Fruit fly (Drosophila melanogaster): ENCODE measurements around the gene CG3817.
A peak's percentile ranks its signal among the peaks of the same experiment; 100 is the strongest.

CG3817 gene

DNA sequence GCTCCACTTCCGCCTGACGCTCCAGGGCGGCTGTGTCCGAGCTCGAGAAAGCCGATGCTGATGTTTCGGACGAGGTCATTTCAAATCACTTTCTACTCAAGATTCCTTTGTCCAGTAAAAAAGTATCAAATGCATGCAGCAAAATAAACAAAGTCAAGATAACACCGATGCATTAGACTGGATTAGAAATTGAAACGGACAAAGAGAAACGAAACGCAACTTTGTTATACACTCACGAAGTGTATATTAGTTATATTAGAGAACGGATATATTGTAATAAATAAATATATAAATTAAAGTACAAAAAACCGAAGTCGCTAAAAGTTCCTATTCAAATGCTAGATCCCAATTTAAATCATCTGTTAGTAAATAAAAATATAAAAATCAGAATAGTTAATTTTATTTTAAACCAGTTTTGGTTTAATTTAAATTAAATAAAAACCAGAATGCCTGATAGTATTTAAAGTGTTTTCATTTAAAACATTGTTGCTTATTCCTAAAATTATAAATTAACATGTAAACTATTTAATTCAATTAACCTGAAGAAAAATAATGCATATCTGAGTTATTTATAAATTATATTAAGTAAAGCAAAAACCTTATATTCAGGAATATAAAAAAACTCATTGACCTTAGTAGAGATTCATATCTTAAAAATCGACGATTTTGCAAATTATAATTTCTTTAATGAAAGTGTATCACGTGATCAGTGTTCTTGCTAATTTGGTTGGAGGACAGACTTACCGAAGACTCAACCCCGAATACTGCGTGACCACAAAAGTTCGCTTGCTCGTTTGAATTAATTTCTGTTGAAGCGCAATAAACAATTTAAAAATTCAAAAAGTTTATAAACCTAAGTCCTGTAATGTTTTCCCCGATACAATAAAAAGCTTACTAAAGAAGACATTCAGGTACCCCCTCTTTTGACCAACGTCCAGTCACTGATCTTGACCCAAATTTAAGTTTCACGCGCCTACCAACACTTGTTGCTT is 4.5 kb upstream of the CG3817 start, which contains the start of gene Dph2 (continued):
- TF ChIP-seq Eip93F (GFP tag; optimal IDR thresholded peaks at IDR 0.05), result no peak
- TF ChIP-seq lz (GFP tag; optimal IDR thresholded peaks at IDR 0.05), result peak; percentile 35
- peak; percentile 27 for TF ChIP-seq Blimp-1 (GFP tag; optimal IDR thresholded peaks at IDR 0.05)
- TF ChIP-seq Gug (GFP tag; IDR thresholded peaks at IDR 0.05), result peak; percentile 66; the same call in 1 of the 2 replicates
- TF ChIP-seq CG3032 (tag; optimal IDR thresholded peaks at IDR 0.05), result peak; percentile 49
- peak; percentile 42 for TF ChIP-seq esn (GFP tag; optimal IDR thresholded peaks at IDR 0.05)
- TF ChIP-seq svp (GFP tag), result no peak
- no peak for TF ChIP-seq CG6854 (GFP tag; optimal IDR thresholded peaks at IDR 0.05)
- peak; percentile 45 for TF ChIP-seq CG6163 (GFP tag; IDR thresholded peaks at IDR 0.05)
- TF ChIP-seq dac (GFP tag; optimal IDR thresholded peaks at IDR 0.05), result no peak
- TF ChIP-seq CG10631 (GFP tag; optimal IDR thresholded peaks at IDR 0.05), result no peak
- no peak for TF ChIP-seq CG1621 (tag; optimal IDR thresholded peaks at IDR 0.05)
- TF ChIP-seq CG15336 (GFP tag; IDR thresholded peaks at IDR 0.05), result peak; percentile 70; the same call in 1 of the 2 replicates
- TF ChIP-seq CG9139 (GFP tag; optimal IDR thresholded peaks at IDR 0.05), result no peak
- TF ChIP-seq Lpt (GFP tag; optimal IDR thresholded peaks at IDR 0.05), result peak; percentile 29
- TF ChIP-seq fd59A (GFP tag; optimal IDR thresholded peaks at IDR 0.05), result no peak
- TF ChIP-seq Eip75B (GFP tag; optimal IDR thresholded peaks at IDR 0.05), result peak; percentile 86
- TF ChIP-seq fkh (GFP tag; optimal IDR thresholded peaks at IDR 0.05), result no peak
- TF ChIP-seq topi (GFP tag; optimal IDR thresholded peaks at IDR 0.05), result peak; percentile 45
- peak; percentile 17 for TF ChIP-seq Sox15 (GFP tag; optimal IDR thresholded peaks at IDR 0.05)
- peak; percentile 35 for TF ChIP-seq Ets96B (tag; optimal IDR thresholded peaks at IDR 0.05)
- TF ChIP-seq CG8119 (GFP tag; IDR thresholded peaks at IDR 0.05), result peak; percentile 75; the same call in 2 of the 3 replicates
- TF ChIP-seq CG31627 (GFP tag; optimal IDR thresholded peaks at IDR 0.05), result peak; percentile 72
- TF ChIP-seq Ets21C (GFP tag; optimal IDR thresholded peaks at IDR 0.05), result no peak
- peak; percentile 14 for TF ChIP-seq CG8632 (GFP tag; optimal IDR thresholded peaks at IDR 0.05)
- no peak for TF ChIP-seq Hr38 (GFP tag; optimal IDR thresholded peaks at IDR 0.05)
- TF ChIP-seq net (GFP tag; optimal IDR thresholded peaks at IDR 0.05), result no peak
- peak; percentile 92 for TF ChIP-seq eg (GFP tag; IDR thresholded peaks at IDR 0.05)
- TF ChIP-seq Sox14 (GFP tag; optimal IDR thresholded peaks at IDR 0.05), result peak; percentile 61
- TF ChIP-seq CG11294 (GFP tag; IDR thresholded peaks at IDR 0.05), result 0 out of 2 replicates have a peak, but pooled peaks have one; percentile 18
- TF ChIP-seq Met (GFP tag; optimal IDR thresholded peaks at IDR 0.05), result no peak
- TF ChIP-seq CG6276 (GFP tag; optimal IDR thresholded peaks at IDR 0.05), result no peak
- TF ChIP-seq CG7368 (GFP tag; optimal IDR thresholded peaks at IDR 0.05), result no peak
- TF ChIP-seq CG10669 (GFP tag; optimal IDR thresholded peaks at IDR 0.05), result no peak
- TF ChIP-seq CG11902 (GFP tag; optimal IDR thresholded peaks at IDR 0.05), result peak; percentile 37
- TF ChIP-seq CG32006 (GFP tag; optimal IDR thresholded peaks at IDR 0.05), result peak; percentile 35

DNA sequence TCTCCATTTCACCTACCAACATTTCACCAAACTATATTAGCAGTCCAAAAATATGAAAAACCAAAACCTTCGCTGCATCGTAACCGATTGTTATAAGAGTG is 3.9 kb upstream of the CG3817 start, which contains the start of gene CG14860:
CG14860 (plus strand) TSS at position 2 of the 101 bp plus-strand sequence.
- TF ChIP-seq CG8632 (GFP tag; optimal IDR thresholded peaks at IDR 0.05) (no peak), Ets21C (GFP tag; optimal IDR thresholded peaks at IDR 0.05) (no peak), CG8319 (GFP tag; optimal IDR thresholded peaks at IDR 0.05) (no peak), Eip75B (GFP tag; optimal IDR thresholded peaks at IDR 0.05) (no peak), esn (GFP tag; optimal IDR thresholded peaks at IDR 0.05) (no peak)

DNA sequence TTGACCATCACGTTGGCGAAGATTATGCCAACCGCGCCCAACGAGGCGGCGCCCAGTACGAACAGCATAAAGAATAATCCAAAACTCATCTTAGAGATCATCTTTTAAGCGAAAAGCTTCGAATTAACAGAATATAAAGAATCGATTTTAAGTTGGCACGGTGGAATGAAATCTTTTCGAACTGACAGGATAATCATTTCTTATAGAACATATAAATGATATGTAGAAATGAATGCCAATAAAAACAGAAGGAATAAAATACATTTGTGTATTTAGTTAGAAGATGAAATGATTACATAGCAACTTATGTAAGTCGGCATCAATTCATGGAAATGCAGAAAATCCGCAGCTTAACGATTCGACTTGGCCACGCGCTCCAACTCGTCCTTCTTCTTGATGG is 1.6 kb downstream of the CG3817 start, which contains the start of gene VhaPPA1-2:
VhaPPA1-2 (minus strand) TSS at position 101 of the 400 bp plus-strand sequence.
- TF ChIP-seq CG15336 (GFP tag; IDR thresholded peaks at IDR 0.05) (no peak), Eip78C (GFP tag) (no peak), fd85E (GFP tag; optimal IDR thresholded peaks at IDR 0.05) (no peak), CG8119 (GFP tag; IDR thresholded peaks at IDR 0.05) (no peak), eg (GFP tag; IDR thresholded peaks at IDR 0.05) (no peak), CG11294 (GFP tag; IDR thresholded peaks at IDR 0.05) (no peak), Smox (GFP tag; optimal IDR thresholded peaks at IDR 0.05) (no peak)
